Worm (Caenorhabditis elegans) whole organism, L4 larva: ENCODE results near the gene slc-25A10.

Experiments used
- F10B5.3 ChIP-seq: sonication (generic microtip); optimal IDR thresholded peaks from 2 replicates; lab custom pipeline; 2016; ENCODE audit warnings: mild to moderate bottlenecking, missing genetic modification characterization, missing compliant biosample characterization
- ceh-44 ChIP-seq: fragments of 200-800 bp; sonication (Bioruptor generic); IDR thresholded peaks from 2 replicates; pipeline ENCODE4 v1.3.6; 2022; ENCODE audit warnings: missing genetic modification reagents, missing genetic modification characterization, missing compliant biosample characterization
- ceh-82 ChIP-seq: sonication (generic microtip); optimal IDR thresholded peaks from 2 replicates; lab custom pipeline; 2017; ENCODE audit warnings: missing biosample characterization, missing genetic modification characterization
- daf-12 ChIP-seq: fragments of 150-350 bp; optimal IDR thresholded peaks from 2 replicates; lab custom pipeline; 2014; ENCODE audit warnings: missing biosample characterization, missing genetic modification reagents, missing genetic modification characterization
- dmd-9 ChIP-seq: fragments of 200-800 bp; sonication (Bioruptor generic); IDR thresholded peaks from 2 replicates; pipeline ENCODE4 v1.3.6; 2022; ENCODE audit warnings: missing genetic modification reagents, missing genetic modification characterization, missing compliant biosample characterization
- dve-1 ChIP-seq: sonication (generic microtip); optimal IDR thresholded peaks from 2 replicates; lab custom pipeline; 2017; ENCODE audit warnings: antibody characterized with exemption, mild to moderate bottlenecking, missing genetic modification characterization, missing compliant biosample characterization; ENCODE audit not compliant: insufficient read depth
- fkh-10 ChIP-seq: fragments of 150-350 bp; optimal IDR thresholded peaks from 2 replicates; lab custom pipeline; 2014; ENCODE audit warnings: missing biosample characterization, missing genetic modification reagents, missing genetic modification characterization
- lin-15B ChIP-seq: fragments of 150-350 bp; sonication (generic microtip); optimal IDR thresholded peaks from 3 replicates; lab custom pipeline; 2014; ENCODE audit warnings: missing biosample characterization, missing genetic modification characterization
- nhr-10 ChIP-seq: fragments of 150-350 bp; optimal IDR thresholded peaks from 2 replicates; lab custom pipeline; 2014; ENCODE audit warnings: missing biosample characterization, missing genetic modification characterization
- nhr-25 ChIP-seq: sonication (generic microtip); optimal IDR thresholded peaks from 2 replicates; lab custom pipeline; 2017; ENCODE audit warnings: missing genetic modification characterization, mild to moderate bottlenecking, missing compliant biosample characterization, antibody characterized with exemption, moderate library complexity, borderline replicate concordance; ENCODE audit not compliant: insufficient read depth
- nhr-6 ChIP-seq: fragments of 150-350 bp; optimal IDR thresholded peaks from 2 replicates; lab custom pipeline; 2014; ENCODE audit warnings: missing biosample characterization, missing genetic modification characterization
- pha-4 ChIP-seq, 2 experiments: fragments of 150-350 bp in 1 of 2; fragments of 200-800 bp in 1 of 2; sonication (Bioruptor generic) in 1 of 2; IDR thresholded peaks in 1 of 2; optimal IDR thresholded peaks in 1 of 2; 2 replicates each; pipeline versions ENCODE4 v1.3.6 to Lab custom; 2014 to 2022; ENCODE audit warnings: missing genetic modification characterization in 2 of 2, missing genetic modification reagents in 2 of 2, missing biosample characterization in 1 of 2, missing compliant biosample characterization in 1 of 2
- unc-62 ChIP-seq, 3 experiments: fragments of 150-350 bp in 1 of 3; sonication (generic microtip); optimal IDR thresholded peaks in 2 of 3; peaks in 1 of 3; 1 replicate in 1 of 3; 2 replicates in 2 of 3; lab custom pipeline; 2014 to 2017; ENCODE audit warnings: missing biosample characterization in 3 of 3, missing genetic modification characterization in 3 of 3, missing genetic modification reagents in 3 of 3, missing genotype in 1 of 3

- TF ChIP-seq nhr-10 (tag; lab: Kevin White, UChicago), result no peak
- TF ChIP-seq unc-62 (GFP tag; optimal IDR thresholded peaks at IDR 0.05 in 1 of 2; lab: Kevin White, UChicago), result peak in 1 of 2 experiments; percentile 31
- TF ChIP-seq unc-62 (tag; optimal IDR thresholded peaks at IDR 0.05; lab: Kevin White, UChicago), result no peak
- TF ChIP-seq nhr-25 (tag; lab: Kevin White, UChicago), result no peak
- TF ChIP-seq fkh-10 (GFP tag; lab: Kevin White, UChicago), result no peak
- peak; percentile 7 for TF ChIP-seq dve-1 (tag; lab: Kevin White, UChicago)
- no peak for TF ChIP-seq F10B5.3
- no peak for TF ChIP-seq lin-15B (tag; lab: Kevin White, UChicago)
- TF ChIP-seq nhr-6 (tag; lab: Kevin White, UChicago), result no peak
- no peak for TF ChIP-seq ceh-44
- TF ChIP-seq ceh-82 (tag; lab: Kevin White, UChicago), result no peak
- no peak for TF ChIP-seq daf-12
- TF ChIP-seq pha-4 (GFP tag; IDR thresholded peaks at IDR 0.05; lab: Robert Waterston, UW), result no peak
- TF ChIP-seq pha-4 (tag; optimal IDR thresholded peaks at IDR 0.05; lab: Kevin White, UChicago), result peak; percentile 34
- no peak for TF ChIP-seq dmd-9 (GFP tag; lab: Robert Waterston, UW)
Observed at ce11 chrX:6746849-6747248, 21.4 kb upstream of the slc-25A10 start.
